Fruit fly (Drosophila melanogaster) whole organism, embryonic: ENCODE measurements around the gene CG9328.
A peak's percentile ranks its signal among the peaks of the same experiment; 100 is the strongest.

Source experiments
- Asciz ChIP-seq: fragments of 200-800 bp; sonication (Bioruptor generic); optimal IDR thresholded peaks from 2 replicates; lab custom pipeline; 2017; ENCODE audit warnings: missing biosample characterization, mild to moderate bottlenecking, missing genetic modification characterization, missing genetic modification reagents
- CG1024 ChIP-seq: fragments of 200-800 bp; sonication (Bioruptor generic); IDR thresholded peaks from 2 replicates; pipeline ENCODE4 v1.3.6; 2022; ENCODE audit warnings: missing biosample characterization, missing genetic modification characterization
- CG11085 ChIP-seq: fragments of 200-800 bp; sonication (Bioruptor generic); IDR thresholded peaks from 2 replicates; pipeline ENCODE4 v1.3.6; 2022; ENCODE audit warnings: missing biosample characterization, missing genetic modification characterization
- CG11093 ChIP-seq: fragments of 200-800 bp; sonication (Bioruptor generic); IDR thresholded peaks from 3 replicates; pipeline ENCODE4 v1.3.6; 2022; ENCODE audit warnings: missing biosample characterization, missing genetic modification characterization
- CG11398 ChIP-seq: fragments of 200-800 bp; sonication (Bioruptor generic); optimal IDR thresholded peaks from 2 replicates; lab custom pipeline; 2016; ENCODE audit warnings: missing biosample characterization, missing genetic modification characterization
- CG11560 ChIP-seq: fragments of 200-800 bp; sonication (Bioruptor generic); IDR thresholded peaks from 3 replicates; pipeline ENCODE4 v1.3.6; 2022; ENCODE audit warnings: missing biosample characterization, missing genetic modification characterization
- CG11696 ChIP-seq: fragments of 200-800 bp; sonication (Bioruptor generic); IDR thresholded peaks from 2 replicates; pipeline ENCODE4 v1.3.6; 2022; ENCODE audit warnings: missing biosample characterization, missing genetic modification characterization
- CG13296 ChIP-seq: fragments of 200-800 bp; sonication (Bioruptor generic); optimal IDR thresholded peaks from 3 replicates; lab custom pipeline; 2018; ENCODE audit warnings: missing biosample characterization, mild to moderate bottlenecking, missing genetic modification characterization
- CG14050 ChIP-seq: fragments of 200-800 bp; sonication (Bioruptor generic); IDR thresholded peaks from 3 replicates; pipeline ENCODE4 v1.3.6; 2022; ENCODE audit warnings: missing biosample characterization, missing genetic modification characterization
- CG14710 ChIP-seq: fragments of 200-800 bp; sonication (Bioruptor generic); optimal IDR thresholded peaks from 3 replicates; lab custom pipeline; 2019; ENCODE audit warnings: missing biosample characterization, mild to moderate bottlenecking, missing genetic modification characterization, moderate library complexity
- CG1529 ChIP-seq: fragments of 200-800 bp; sonication (Bioruptor generic); optimal IDR thresholded peaks from 3 replicates; lab custom pipeline; 2018; ENCODE audit warnings: missing biosample characterization, missing genetic modification characterization
- CG16813 ChIP-seq: fragments of 200-800 bp; sonication (Bioruptor generic); IDR thresholded peaks from 3 replicates; pipeline ENCODE4 v1.3.6; 2022; ENCODE audit warnings: missing biosample characterization, missing genetic modification characterization; ENCODE audit not compliant: partially characterized antibody
- CG17359 ChIP-seq: fragments of 200-800 bp; sonication (Bioruptor generic); optimal IDR thresholded peaks from 3 replicates; lab custom pipeline; 2018; ENCODE audit warnings: missing biosample characterization, mild to moderate bottlenecking, missing genetic modification characterization, moderate library complexity
- CG2678 ChIP-seq: fragments of 200-800 bp; sonication (Bioruptor generic); optimal IDR thresholded peaks from 3 replicates; lab custom pipeline; 2019; ENCODE audit warnings: missing biosample characterization, mild to moderate bottlenecking, missing genetic modification characterization, moderate library complexity
- CG2875 ChIP-seq: fragments of 200-800 bp; sonication (Bioruptor generic); optimal IDR thresholded peaks from 2 replicates; lab custom pipeline; 2017; ENCODE audit warnings: missing biosample characterization, mild to moderate bottlenecking, missing genetic modification characterization, missing genetic modification reagents
- CG31441 ChIP-seq: fragments of 200-800 bp; sonication (Bioruptor generic); IDR thresholded peaks from 2 replicates; pipeline ENCODE4 v1.3.6; 2022; ENCODE audit warnings: missing biosample characterization, missing genetic modification characterization
- CG32767 ChIP-seq: fragments of 200-800 bp; sonication (Bioruptor generic); IDR thresholded peaks from 2 replicates; pipeline ENCODE4 v1.3.6; 2022; ENCODE audit warnings: missing biosample characterization, missing genetic modification characterization
- CG6689 ChIP-seq: fragments of 200-800 bp; sonication (Bioruptor generic); IDR thresholded peaks from 2 replicates; pipeline ENCODE4 v1.3.6; 2022; ENCODE audit warnings: missing biosample characterization, missing genetic modification characterization
- CG6791 ChIP-seq: fragments of 200-800 bp; sonication (Bioruptor generic); IDR thresholded peaks from 3 replicates; pipeline ENCODE4 v1.3.6; 2022; ENCODE audit warnings: missing biosample characterization, missing genetic modification characterization; ENCODE audit not compliant: partially characterized antibody
- CG8944 ChIP-seq: fragments of 200-800 bp; sonication (Bioruptor generic); optimal IDR thresholded peaks from 3 replicates; lab custom pipeline; 2016; ENCODE audit warnings: missing biosample characterization, missing genetic modification characterization
- CG9727 ChIP-seq: fragments of 200-800 bp; sonication (Bioruptor generic); optimal IDR thresholded peaks from 3 replicates; lab custom pipeline; 2017; ENCODE audit warnings: missing biosample characterization, mild to moderate bottlenecking, missing genetic modification characterization
- CHES-1-like ChIP-seq: fragments of 200-800 bp; sonication (Bioruptor generic); optimal IDR thresholded peaks from 2 replicates; lab custom pipeline; 2016; ENCODE audit warnings: missing biosample characterization, missing genetic modification characterization
- D ChIP-seq, 2 experiments: fragments of 200-800 bp in 1 of 2; fragments of >200 bp in 1 of 2; sonication (Bioruptor generic) in 1 of 2; optimal IDR thresholded peaks; 2 replicates in 1 of 2; 3 replicates in 1 of 2; lab custom pipeline; 2017; ENCODE audit warnings: mild to moderate bottlenecking in 1 of 2, missing biosample characterization in 1 of 2, missing genetic modification characterization in 1 of 2, missing genetic modification reagents in 1 of 2
- Eip74EF ChIP-seq, 2 experiments: fragments of 200-800 bp in 1 of 2; fragments of >200 bp in 1 of 2; sonication (Bioruptor generic) in 1 of 2; optimal IDR thresholded peaks; 2 replicates each; lab custom pipeline; 2017 to 2019; ENCODE audit warnings: missing biosample characterization in 2 of 2, missing genetic modification characterization in 2 of 2, mild to moderate bottlenecking in 1 of 2, moderate library complexity in 1 of 2
- Ets97D ChIP-seq: fragments of 200-800 bp; sonication (Bioruptor generic); optimal IDR thresholded peaks from 3 replicates; lab custom pipeline; 2016; ENCODE audit warnings: missing biosample characterization, missing genetic modification characterization
- HmgZ ChIP-seq: fragments of 200-800 bp; sonication (Bioruptor generic); optimal IDR thresholded peaks from 2 replicates; lab custom pipeline; 2018; ENCODE audit warnings: missing biosample characterization, mild to moderate bottlenecking, missing genetic modification characterization
- Mad ChIP-seq: fragments of 200-800 bp; sonication (Bioruptor generic); optimal IDR thresholded peaks from 2 replicates; lab custom pipeline; 2016; ENCODE audit warnings: missing biosample characterization, missing genetic modification characterization
- Pdp1 ChIP-seq, 2 experiments: fragments of 200-800 bp; sonication (Bioruptor generic); optimal IDR thresholded peaks; 3 replicates each; lab custom pipeline; 2016; ENCODE audit warnings: missing biosample characterization in 2 of 2, missing genetic modification characterization in 2 of 2, mild to moderate bottlenecking in 1 of 2, moderate library complexity in 1 of 2
- Scr ChIP-seq: fragments of 200-800 bp; sonication (Bioruptor generic); IDR thresholded peaks from 2 replicates; pipeline ENCODE4 v1.3.6; 2022; ENCODE audit warnings: missing biosample characterization, missing genetic modification characterization; ENCODE audit not compliant: partially characterized antibody
- Spps ChIP-seq: fragments of 200-800 bp; sonication (Bioruptor generic); optimal IDR thresholded peaks from 2 replicates; lab custom pipeline; 2018; ENCODE audit warnings: missing biosample characterization, mild to moderate bottlenecking, missing genetic modification characterization
- Vsx1 ChIP-seq: fragments of 200-800 bp; sonication (Bioruptor generic); optimal IDR thresholded peaks from 2 replicates; lab custom pipeline; 2017; ENCODE audit warnings: missing biosample characterization, mild to moderate bottlenecking, missing genetic modification characterization, missing genetic modification reagents
- ato ChIP-seq: fragments of 200-800 bp; sonication (Bioruptor generic); IDR thresholded peaks from 2 replicates; pipeline ENCODE4 v1.3.6; 2022; ENCODE audit warnings: missing biosample characterization, missing genetic modification characterization; ENCODE audit not compliant: partially characterized antibody
- bbx ChIP-seq: fragments of 200-800 bp; sonication (Bioruptor generic); IDR thresholded peaks from 2 replicates; pipeline ENCODE4 v1.3.6; 2022; ENCODE audit warnings: missing biosample characterization, missing genetic modification characterization; ENCODE audit not compliant: partially characterized antibody
- bcd ChIP-seq: fragments of 200-800 bp; sonication (Bioruptor generic); optimal IDR thresholded peaks from 2 replicates; lab custom pipeline; 2017; ENCODE audit warnings: missing biosample characterization, mild to moderate bottlenecking, missing genetic modification characterization
- danr ChIP-seq: fragments of 200-800 bp; sonication (Bioruptor generic); IDR thresholded peaks from 2 replicates; pipeline ENCODE4 v1.3.6; 2022; ENCODE audit warnings: missing biosample characterization, missing genetic modification characterization
- dmrt99B ChIP-seq: fragments of 200-800 bp; sonication (Bioruptor generic); optimal IDR thresholded peaks from 2 replicates; lab custom pipeline; 2018; ENCODE audit warnings: missing biosample characterization, mild to moderate bottlenecking, missing genetic modification characterization, moderate library complexity
- hkb ChIP-seq, 2 experiments: fragments of 200-800 bp in 1 of 2; fragments of >200 bp in 1 of 2; sonication (Bioruptor generic) in 1 of 2; IDR thresholded peaks in 1 of 2; optimal IDR thresholded peaks in 1 of 2; 2 replicates each; pipeline versions ENCODE4 v1.3.6 to Lab custom; 2017 to 2022; ENCODE audit warnings: missing biosample characterization in 1 of 2, missing genetic modification characterization in 1 of 2
- kay ChIP-seq: fragments of 200-800 bp; sonication (Bioruptor generic); optimal IDR thresholded peaks from 2 replicates; lab custom pipeline; 2016; ENCODE audit warnings: missing biosample characterization, missing genetic modification characterization
- mirr ChIP-seq: fragments of 200-800 bp; sonication (Bioruptor generic); optimal IDR thresholded peaks from 3 replicates; lab custom pipeline; 2018; ENCODE audit warnings: missing biosample characterization, mild to moderate bottlenecking, missing genetic modification characterization
- pita ChIP-seq: fragments of 200-800 bp; sonication (Bioruptor generic); optimal IDR thresholded peaks from 2 replicates; lab custom pipeline; 2017; ENCODE audit warnings: missing biosample characterization, mild to moderate bottlenecking, missing genetic modification characterization
- psq ChIP-seq: fragments of 200-800 bp; sonication (Bioruptor generic); optimal IDR thresholded peaks from 2 replicates; lab custom pipeline; 2017; ENCODE audit warnings: missing biosample characterization, missing genetic modification characterization
- run ChIP-seq: fragments of 200-800 bp; sonication (Bioruptor generic); optimal IDR thresholded peaks from 3 replicates; lab custom pipeline; 2018; ENCODE audit warnings: missing biosample characterization, mild to moderate bottlenecking, missing genetic modification characterization
- sc ChIP-seq, 3 experiments: fragments of >200 bp in 2 of 3; fragments of 200-800 bp in 1 of 3; sonication (Bioruptor generic) in 1 of 3; optimal IDR thresholded peaks; 2 replicates in 2 of 3; 3 replicates in 1 of 3; lab custom pipeline; 2017; ENCODE audit warnings: mild to moderate bottlenecking in 1 of 3, missing biosample characterization in 1 of 3, missing genetic modification characterization in 1 of 3, missing genetic modification reagents in 1 of 3
- tup ChIP-seq: fragments of 200-800 bp; sonication (Bioruptor generic); optimal IDR thresholded peaks from 2 replicates; lab custom pipeline; 2016; ENCODE audit warnings: missing biosample characterization, mild to moderate bottlenecking, missing genetic modification characterization, moderate library complexity
- twi ChIP-seq: fragments of 200-800 bp; optimal IDR thresholded peaks from 2 replicates; lab custom pipeline; 2019; ENCODE audit warnings: missing biosample characterization, mild to moderate bottlenecking, missing genetic modification characterization, moderate library complexity
- zen2 ChIP-seq: fragments of 200-800 bp; sonication (Bioruptor generic); IDR thresholded peaks from 3 replicates; pipeline ENCODE4 v1.3.6; 2022; ENCODE audit warnings: missing biosample characterization, missing genetic modification characterization; ENCODE audit not compliant: partially characterized antibody
- zfh1 ChIP-seq: fragments of 200-800 bp; sonication (Bioruptor generic); IDR thresholded peaks from 3 replicates; pipeline ENCODE4 v1.3.6; 2022; ENCODE audit warnings: missing biosample characterization, missing genetic modification characterization

Gene CG9328

dm6 chr2L:20770242-20770769 is 27.2 kb upstream of the CG9328 start, which contains the start of gene cad (continued):
- peak; percentile 20; the same call in 1 of the 2 replicates for TF ChIP-seq bbx (GFP tag; lab: Robert Waterston, UW)
- TF ChIP-seq CG16813 (GFP tag; lab: Robert Waterston, UW) = no peak
- no peak for TF ChIP-seq kay (GFP tag; lab: Kevin White, UChicago)
- peak in 1 of 2 experiments; percentile 15 for TF ChIP-seq Pdp1 (GFP tag; optimal IDR thresholded peaks at IDR 0.05; lab: Kevin White, UChicago)
- TF ChIP-seq CG6791 (GFP tag; lab: Robert Waterston, UW) = peak; percentile 48; the same call in 2 of the 3 replicates
- no peak for TF ChIP-seq CG8944 (GFP tag; lab: Kevin White, UChicago)
- TF ChIP-seq CG6689 (GFP tag; lab: Robert Waterston, UW) = 0 out of 2 replicates have a peak, but pooled peaks have one; percentile 18
- TF ChIP-seq Vsx1 = peak; percentile 12
- TF ChIP-seq zfh1 = 0 out of 3 replicates have a peak, but pooled peaks have one; percentile 24
- no peak for TF ChIP-seq dmrt99B (tag; lab: Kevin White, UChicago)
- TF ChIP-seq CG17359 = peak; percentile 15
- peak; percentile 92 for TF ChIP-seq Ets97D
- peak; percentile 51; the same call in 2 of the 3 replicates for TF ChIP-seq CG14050 (GFP tag; lab: Robert Waterston, UW)
- TF ChIP-seq run (tag; lab: Kevin White, UChicago) = no peak
- peak; percentile 14; the same call in 1 of the 2 replicates for TF ChIP-seq CG11696 (GFP tag; lab: Robert Waterston, UW)
- TF ChIP-seq tup (GFP tag; lab: Kevin White, UChicago) = no peak
- no peak for TF ChIP-seq CG2875
- peak; percentile 42 for TF ChIP-seq D (optimal IDR thresholded peaks at IDR 0.05; lab: Kevin White, UChicago)
- TF ChIP-seq D (GFP tag; optimal IDR thresholded peaks at IDR 0.05; lab: Kevin White, UChicago) = peak; percentile 7
- peak; percentile 32; the same call in 1 of the 2 replicates for TF ChIP-seq CG11085 (GFP tag; lab: Robert Waterston, UW)
- TF ChIP-seq CG31441 (GFP tag; lab: Robert Waterston, UW) = no peak
- TF ChIP-seq Mad (GFP tag; lab: Kevin White, UChicago) = no peak
- TF ChIP-seq Asciz (GFP tag; lab: Kevin White, UChicago) = no peak
- TF ChIP-seq zen2 (GFP tag; lab: Robert Waterston, UW) = no peak
- peak; percentile 25 for TF ChIP-seq twi
- TF ChIP-seq sc (optimal IDR thresholded peaks at IDR 0.05; lab: Kevin White, UChicago) = no peak
- no peak for TF ChIP-seq sc (GFP tag; optimal IDR thresholded peaks at IDR 0.05; lab: Kevin White, UChicago)
- no peak for TF ChIP-seq CG11398 (GFP tag; lab: Kevin White, UChicago)
- TF ChIP-seq danr = no peak
- TF ChIP-seq CG1024 (GFP tag; lab: Robert Waterston, UW) = no peak
- peak; percentile 22 for TF ChIP-seq mirr (GFP tag; lab: Kevin White, UChicago)
- no peak for TF ChIP-seq Eip74EF (GFP tag; optimal IDR thresholded peaks at IDR 0.05; lab: Kevin White, UChicago)
- peak; percentile 42; the same call in 1 of the 2 replicates for TF ChIP-seq ato (GFP tag; lab: Robert Waterston, UW)
- peak; percentile 41; the same call in 1 of the 2 replicates for TF ChIP-seq Scr (GFP tag; lab: Robert Waterston, UW)
- no peak for TF ChIP-seq pita (GFP tag; lab: Kevin White, UChicago)
- no peak for TF ChIP-seq hkb (optimal IDR thresholded peaks at IDR 0.05; lab: Kevin White, UChicago)
- TF ChIP-seq hkb (GFP tag; IDR thresholded peaks at IDR 0.05; lab: Robert Waterston, UW) = peak; percentile 61; the same call in 1 of the 2 replicates
- TF ChIP-seq CG13296 (GFP tag; lab: Kevin White, UChicago) = peak; percentile 13
- no peak for TF ChIP-seq CG9727 (GFP tag; lab: Kevin White, UChicago)
- peak; percentile 27 for TF ChIP-seq bcd (GFP tag; lab: Kevin White, UChicago)
- no peak for TF ChIP-seq CG1529 (GFP tag; lab: Kevin White, UChicago)
- TF ChIP-seq CG11093 (GFP tag; lab: Robert Waterston, UW) = no peak
- peak; percentile 61 for TF ChIP-seq HmgZ (tag; lab: Kevin White, UChicago)
- peak; percentile 9 for TF ChIP-seq CG14710
- TF ChIP-seq CG2678 (tag; lab: Kevin White, UChicago) = peak; percentile 15
- no peak for TF ChIP-seq Spps (tag; lab: Kevin White, UChicago)
- peak; percentile 31 for TF ChIP-seq psq (GFP tag; lab: Kevin White, UChicago)
- TF ChIP-seq CG11560 (tag; lab: Robert Waterston, UW) = no peak
- TF ChIP-seq CHES-1-like (GFP tag; lab: Kevin White, UChicago) = peak; percentile 7
- TF ChIP-seq CG32767 = no peak
